Fruit fly (Drosophila melanogaster) whole organism, prepupa: ENCODE results near the gene Uev1A.

ENCODE experiments used
- CG15336 ChIP-seq: fragments of 200-800 bp; sonication (Bioruptor generic); IDR thresholded peaks from 2 replicates; pipeline ENCODE4 v1.3.6; 2022; ENCODE audit warnings: missing biosample characterization, missing genetic modification characterization
- CG31627 ChIP-seq: fragments of 200-800 bp; sonication (Bioruptor generic); optimal IDR thresholded peaks from 3 replicates; lab custom pipeline; 2016; ENCODE audit warnings: missing biosample characterization, missing genetic modification characterization
- CG4318 ChIP-seq: fragments of 200-800 bp; sonication (Bioruptor generic); optimal IDR thresholded peaks from 3 replicates; lab custom pipeline; 2017; ENCODE audit warnings: missing biosample characterization, mild to moderate bottlenecking, missing genetic modification characterization
- Eip75B ChIP-seq: fragments of 200-800 bp; sonication (Bioruptor generic); optimal IDR thresholded peaks from 3 replicates; lab custom pipeline; 2016; ENCODE audit warnings: missing biosample characterization, missing genetic modification characterization
- OdsH ChIP-seq: fragments of 200-800 bp; sonication (Bioruptor generic); optimal IDR thresholded peaks from 3 replicates; lab custom pipeline; 2016; ENCODE audit warnings: missing biosample characterization, missing genetic modification characterization
- Sox102F ChIP-seq: fragments of 200-800 bp; sonication (Bioruptor generic); optimal IDR thresholded peaks from 2 replicates; lab custom pipeline; 2016; ENCODE audit warnings: missing biosample characterization, mild to moderate bottlenecking, missing genetic modification characterization
- fkh ChIP-seq: fragments of 200-800 bp; sonication (Bioruptor generic); optimal IDR thresholded peaks from 3 replicates; lab custom pipeline; 2017; ENCODE audit warnings: missing biosample characterization, mild to moderate bottlenecking, missing genetic modification characterization, moderate library complexity
- lz ChIP-seq: fragments of 200-800 bp; sonication (Bioruptor generic); optimal IDR thresholded peaks from 3 replicates; lab custom pipeline; 2016; ENCODE audit warnings: missing biosample characterization, missing genetic modification characterization

DNA sequence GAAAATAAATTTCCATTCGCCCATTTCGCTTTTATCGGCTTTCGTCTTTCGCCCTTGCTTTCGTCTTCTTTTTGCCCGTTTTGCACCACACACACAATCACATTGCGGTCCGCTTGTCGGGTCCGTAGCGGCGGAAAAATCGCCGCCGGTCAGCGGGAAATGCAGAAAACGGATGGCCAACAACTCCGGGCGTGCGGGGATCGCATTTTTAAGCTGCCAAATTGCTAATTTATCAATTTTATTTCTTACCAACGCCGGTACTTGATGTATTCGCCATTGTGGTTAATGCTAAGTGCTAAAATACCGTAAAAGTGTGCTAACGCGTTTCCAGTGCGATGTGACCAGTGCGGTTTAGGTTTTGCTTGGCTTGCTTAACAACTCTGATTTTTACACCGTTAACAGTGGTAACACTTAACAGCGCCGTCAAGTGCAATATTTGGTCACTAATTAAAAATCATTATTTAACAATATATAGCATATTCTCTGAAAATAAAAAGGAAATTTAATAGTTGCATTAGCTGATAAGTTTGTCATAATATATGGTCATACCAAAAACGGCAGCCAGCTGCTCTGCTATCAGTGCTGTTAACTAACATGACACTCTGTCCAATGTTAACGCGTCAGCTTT, at the start of gene Uev1A, which contains the start of gene Membrin:
- TF ChIP-seq OdsH (no peak), fkh (GFP tag; lab: Kevin White, UChicago) (no peak), CG4318 (GFP tag; lab: Kevin White, UChicago) (no peak), Sox102F (GFP tag; lab: Kevin White, UChicago) (no peak), Eip75B (GFP tag; lab: Kevin White, UChicago) (no peak), CG31627 (GFP tag; lab: Kevin White, UChicago) (peak; percentile 1), lz (GFP tag; lab: Kevin White, UChicago) (no peak), CG15336 (GFP tag; lab: Robert Waterston, UW) (no peak)
